Fruit fly (Drosophila melanogaster) whole organism, pupa: ENCODE data around the gene CG10467.

Source experiments
- CG14655 ChIP-seq: fragments of 200-800 bp; sonication (Bioruptor generic); optimal IDR thresholded peaks from 3 replicates; lab custom pipeline; 2017; ENCODE audit warnings: mild to moderate bottlenecking, missing biosample characterization, missing genetic modification reagents, missing genetic modification characterization
- CG17806 ChIP-seq: fragments of 200-800 bp; sonication (Bioruptor generic); optimal IDR thresholded peaks from 2 replicates; lab custom pipeline; 2018; ENCODE audit warnings: missing biosample characterization, mild to moderate bottlenecking, missing genetic modification characterization, moderate library complexity
- gl ChIP-seq: fragments of 200-800 bp; sonication (Bioruptor generic); optimal IDR thresholded peaks from 2 replicates; lab custom pipeline; 2018; ENCODE audit warnings: missing biosample characterization, mild to moderate bottlenecking, missing genetic modification characterization

- TF ChIP-seq CG17806 (tag; lab: Kevin White, UChicago), result no peak
- no peak for TF ChIP-seq gl (tag; lab: Kevin White, UChicago)
- TF ChIP-seq CG14655 (GFP tag; lab: Kevin White, UChicago), result no peak
Measured at dm6 chr3L:6103658-6104057, 9.1 kb upstream of the CG10467 start.
